Fruit fly (Drosophila melanogaster): Measurements from ENCODE around the gene Clamp.

DNA sequence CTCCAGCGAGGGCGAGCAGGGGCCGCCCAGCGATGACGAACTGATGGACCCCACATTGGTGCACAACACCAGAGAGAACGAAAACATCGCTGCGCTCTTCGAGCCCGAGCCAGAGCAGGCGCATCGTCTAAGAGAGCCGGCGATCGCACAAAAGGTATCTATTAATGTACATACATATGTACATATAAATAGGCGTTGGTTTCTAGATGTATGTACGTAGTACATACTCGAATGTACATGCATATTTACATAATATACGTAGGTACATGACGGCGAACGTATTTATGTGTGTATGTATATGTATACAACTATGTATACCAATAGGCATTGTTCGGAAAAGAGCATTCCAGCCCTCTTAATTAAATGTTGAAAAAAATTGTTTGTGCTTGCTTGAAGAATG, 24.8 kb downstream of the Clamp start:
- TF ChIP-seq CG8478 (optimal IDR thresholded peaks at IDR 0.05) = no peak
- no peak for TF ChIP-seq CTCF (optimal IDR thresholded peaks at IDR 0.05)
